Fruit fly (Drosophila melanogaster) whole organism, wandering third instar larva: ENCODE data around the gene CG9121.

Source experiments
- CG32264 ChIP-seq: fragments of 200-800 bp; sonication (Bioruptor generic); optimal IDR thresholded peaks from 2 replicates; lab custom pipeline; 2016; ENCODE audit warnings: missing biosample characterization, missing genetic modification characterization
- CG9705 ChIP-seq: fragments of 200-800 bp; sonication (Bioruptor generic); optimal IDR thresholded peaks from 2 replicates; lab custom pipeline; 2018; ENCODE audit warnings: missing biosample characterization, mild to moderate bottlenecking, missing genetic modification characterization
- CrebA ChIP-seq: fragments of 200-800 bp; sonication (Bioruptor generic); optimal IDR thresholded peaks from 2 replicates; lab custom pipeline; 2016; ENCODE audit warnings: missing biosample characterization, mild to moderate bottlenecking, missing genetic modification characterization, borderline replicate concordance
- Dif ChIP-seq: fragments of 200-275, 200-300 bp; sonication (Bioruptor generic); optimal IDR thresholded peaks from 2 replicates; lab custom pipeline; 2018; ENCODE audit warnings: missing biosample characterization, missing genetic modification characterization; ENCODE audit not compliant: partially characterized antibody
- HLH106 ChIP-seq: fragments of 200-800 bp; optimal IDR thresholded peaks from 3 replicates; lab custom pipeline; 2019; ENCODE audit warnings: missing biosample characterization, mild to moderate bottlenecking, missing genetic modification characterization, moderate library complexity
- Hnf4 ChIP-seq: fragments of 200-800 bp; sonication (Bioruptor generic); optimal IDR thresholded peaks from 2 replicates; lab custom pipeline; 2016; ENCODE audit warnings: missing biosample characterization, mild to moderate bottlenecking, missing genetic modification characterization
- Hr78 ChIP-seq: fragments of >200 bp; optimal IDR thresholded peaks from 2 replicates; lab custom pipeline; 2017; ENCODE audit warnings: missing biosample characterization, missing genetic modification characterization
- Hr83 ChIP-seq: fragments of 200-300 bp; sonication (Bioruptor generic); optimal IDR thresholded peaks from 2 replicates; lab custom pipeline; 2016; ENCODE audit warnings: missing biosample characterization, mild to moderate bottlenecking, missing genetic modification characterization, moderate library complexity; ENCODE audit not compliant: poor library complexity, severe bottlenecking
- Jra ChIP-seq: sonication (Bioruptor generic); optimal IDR thresholded peaks from 2 replicates; lab custom pipeline; 2016; ENCODE audit warnings: missing biosample characterization, missing genetic modification characterization
- Mio ChIP-seq: sonication (Bioruptor generic); optimal IDR thresholded peaks from 2 replicates; lab custom pipeline; 2016; ENCODE audit warnings: missing biosample characterization, missing genetic modification characterization
- OdsH ChIP-seq: fragments of 200-800 bp; sonication (Bioruptor generic); optimal IDR thresholded peaks from 2 replicates; lab custom pipeline; 2016; ENCODE audit warnings: missing biosample characterization, mild to moderate bottlenecking, missing genetic modification characterization
- Rel ChIP-seq, 2 experiments: fragments of 200-800 bp; sonication (Bioruptor generic) in 1 of 2; optimal IDR thresholded peaks; 2 replicates in 1 of 2; 3 replicates in 1 of 2; lab custom pipeline; 2016 to 2019; ENCODE audit warnings: mild to moderate bottlenecking in 2 of 2, missing biosample characterization in 2 of 2, missing genetic modification characterization in 2 of 2, moderate library complexity in 1 of 2
- Vsx2 ChIP-seq: fragments of 200-300, 225-300 bp; sonication (Bioruptor generic); optimal IDR thresholded peaks from 2 replicates; lab custom pipeline; 2018; ENCODE audit warnings: missing biosample characterization, missing genetic modification characterization; ENCODE audit not compliant: partially characterized antibody
- br ChIP-seq: fragments of 200-800 bp; sonication (Bioruptor generic); optimal IDR thresholded peaks from 2 replicates; lab custom pipeline; 2016; ENCODE audit warnings: missing biosample characterization, missing genetic modification characterization
- brk ChIP-seq: fragments of 200-800 bp; sonication (Bioruptor generic); optimal IDR thresholded peaks from 2 replicates; lab custom pipeline; 2016; ENCODE audit warnings: missing biosample characterization, mild to moderate bottlenecking, missing genetic modification characterization
- dl ChIP-seq, 2 experiments: fragments of 175-275, 200-275 bp in 1 of 2; fragments of 200-275 bp in 1 of 2; sonication (Bioruptor generic); optimal IDR thresholded peaks; lab custom pipeline; 2018; ENCODE audit warnings: mild to moderate bottlenecking in 2 of 2, missing biosample characterization in 2 of 2, missing genetic modification characterization in 2 of 2, moderate library complexity in 2 of 2; ENCODE audit not compliant: partially characterized antibody in 2 of 2, insufficient read depth in 1 of 2
- dmrt93B ChIP-seq: fragments of 200-800 bp; sonication (Bioruptor generic); optimal IDR thresholded peaks from 2 replicates; lab custom pipeline; 2018; ENCODE audit warnings: missing biosample characterization, mild to moderate bottlenecking, missing genetic modification characterization
- ey ChIP-seq: fragments of 200-800 bp; sonication (Bioruptor generic); optimal IDR thresholded peaks from 2 replicates; lab custom pipeline; 2016; ENCODE audit warnings: missing biosample characterization, missing genetic modification characterization
- foxo ChIP-seq, 2 experiments: fragments of 200-800 bp; sonication (Bioruptor generic); optimal IDR thresholded peaks; 2 replicates in 1 of 2; 3 replicates in 1 of 2; lab custom pipeline; 2016 to 2017; ENCODE audit warnings: missing biosample characterization in 2 of 2, missing genetic modification characterization in 2 of 2
- fru ChIP-seq: fragments of 200-800 bp; sonication (Bioruptor generic); optimal IDR thresholded peaks from 3 replicates; lab custom pipeline; 2016; ENCODE audit warnings: missing biosample characterization, mild to moderate bottlenecking, missing genetic modification characterization
- h ChIP-seq: fragments of 200-800 bp; sonication (Bioruptor generic); optimal IDR thresholded peaks from 3 replicates; lab custom pipeline; 2016; ENCODE audit warnings: missing biosample characterization, mild to moderate bottlenecking, missing genetic modification characterization
- jim ChIP-seq: fragments of 175-275, 200-325 bp; sonication (Bioruptor generic); optimal IDR thresholded peaks from 2 replicates; lab custom pipeline; 2016; ENCODE audit warnings: missing biosample characterization, mild to moderate bottlenecking, missing genetic modification characterization
- lola ChIP-seq: fragments of >200 bp; optimal IDR thresholded peaks from 2 replicates; lab custom pipeline; 2017; ENCODE audit warnings: missing biosample characterization, missing genetic modification characterization
- pan ChIP-seq: fragments of >200 bp; optimal IDR thresholded peaks from 2 replicates; lab custom pipeline; 2017
- psq ChIP-seq: fragments of 200-800 bp; sonication (Bioruptor generic); optimal IDR thresholded peaks from 3 replicates; lab custom pipeline; 2017; ENCODE audit warnings: missing biosample characterization, mild to moderate bottlenecking, missing genetic modification characterization, moderate library complexity
- rgr ChIP-seq: fragments of 200-800 bp; sonication (Bioruptor generic); optimal IDR thresholded peaks from 3 replicates; lab custom pipeline; 2016; ENCODE audit warnings: missing biosample characterization, mild to moderate bottlenecking, missing genetic modification characterization
- sage ChIP-seq: fragments of 200-800 bp; sonication (Bioruptor generic); optimal IDR thresholded peaks from 2 replicates; lab custom pipeline; 2016; ENCODE audit warnings: missing biosample characterization, mild to moderate bottlenecking, missing genetic modification characterization
- sv ChIP-seq: fragments of 200-800 bp; sonication (Bioruptor generic); optimal IDR thresholded peaks from 3 replicates; lab custom pipeline; 2016; ENCODE audit warnings: missing biosample characterization, missing genetic modification characterization
- tai ChIP-seq: sonication (Bioruptor generic); optimal IDR thresholded peaks from 2 replicates; lab custom pipeline; 2016; ENCODE audit warnings: missing biosample characterization, missing genetic modification characterization
- usp ChIP-seq: fragments of >200 bp; optimal IDR thresholded peaks from 2 replicates; lab custom pipeline; 2017; ENCODE audit warnings: missing biosample characterization, missing genetic modification characterization
- woc ChIP-seq: sonication (Bioruptor generic); optimal IDR thresholded peaks from 2 replicates; lab custom pipeline; 2016; ENCODE audit warnings: missing biosample characterization, mild to moderate bottlenecking, missing genetic modification characterization

The CG9121 gene

dm6 chr2L:5031399-5031798 lies 19.5 kb downstream of the CG9121 start:
- TF ChIP-seq Mio (GFP tag; lab: Kevin White, UChicago) (no peak), sv (GFP tag; lab: Kevin White, UChicago) (no peak), br (GFP tag; lab: Kevin White, UChicago) (no peak), lola (GFP tag; lab: Kevin White, UChicago) (no peak), Hnf4 (GFP tag; lab: Kevin White, UChicago) (no peak), rgr (GFP tag; lab: Kevin White, UChicago) (no peak), Jra (GFP tag; lab: Kevin White, UChicago) (no peak), usp (GFP tag; lab: Kevin White, UChicago) (no peak), h (GFP tag; lab: Kevin White, UChicago) (no peak), HLH106 (tag; lab: Kevin White, UChicago) (no peak), dmrt93B (GFP tag; lab: Kevin White, UChicago) (no peak), fru (GFP tag; lab: Kevin White, UChicago) (no peak), Dif (GFP tag; lab: Kevin White, UChicago) (no peak), Vsx2 (no peak), psq (GFP tag; lab: Kevin White, UChicago) (no peak), OdsH (GFP tag; lab: Kevin White, UChicago) (no peak), CrebA (no peak), CG32264 (no peak)

- TF ChIP-seq woc (GFP tag; lab: Kevin White, UChicago) (no peak), CG32264 (no peak), h (GFP tag; lab: Kevin White, UChicago) (no peak), Rel (GFP tag; optimal IDR thresholded peaks at IDR 0.05; lab: Kevin White, UChicago) (no peak), Rel (tag; optimal IDR thresholded peaks at IDR 0.05; lab: Kevin White, UChicago) (no peak), lola (GFP tag; lab: Kevin White, UChicago) (no peak), dl (GFP tag; optimal IDR thresholded peaks at IDR 0.05; lab: Kevin White, UChicago; ENCODE audit: insufficient read depth in 1 of 2, partially characterized antibody in 2 of 2) (no peak), brk (no peak)
- TF ChIP-seq, all 38 proteins: peak for 0
Measured at dm6 chr2L:5030535-5030934, 20.3 kb downstream of the CG9121 start.

dm6 chr2L:5029809-5030108 lies 21.1 kb downstream of the CG9121 start:
- TF ChIP-seq Vsx2 (no peak), Jra (GFP tag; lab: Kevin White, UChicago) (no peak), Hr83 (GFP tag; lab: Kevin White, UChicago) (no peak), ey (GFP tag; lab: Kevin White, UChicago) (no peak), CG9705 (GFP tag; lab: Kevin White, UChicago) (no peak), fru (GFP tag; lab: Kevin White, UChicago) (no peak), pan (lab: Kevin White, UChicago) (no peak), Hr78 (GFP tag; lab: Kevin White, UChicago) (no peak), usp (GFP tag; lab: Kevin White, UChicago) (no peak), tai (GFP tag; lab: Kevin White, UChicago) (no peak), psq (GFP tag; lab: Kevin White, UChicago) (no peak), Rel (GFP tag; optimal IDR thresholded peaks at IDR 0.05; lab: Kevin White, UChicago) (no peak), Rel (tag; optimal IDR thresholded peaks at IDR 0.05; lab: Kevin White, UChicago) (no peak), Hnf4 (GFP tag; lab: Kevin White, UChicago) (no peak)
- TF ChIP-seq, all 38 proteins: peak for 0

- no peak for TF ChIP-seq Rel (GFP tag; optimal IDR thresholded peaks at IDR 0.05; lab: Kevin White, UChicago)
- TF ChIP-seq Rel (tag; optimal IDR thresholded peaks at IDR 0.05; lab: Kevin White, UChicago), result peak; percentile 2
- no peak for TF ChIP-seq br (GFP tag; lab: Kevin White, UChicago)
Measured at dm6 chr2L:5029049-5029808, 21.6 kb downstream of the CG9121 start, which contains the start of gene Col4a1. TSS of gene Col4a1 (plus strand) at chr2L:5029609.

- TF ChIP-seq sage (GFP tag; lab: Kevin White, UChicago) (no peak), sv (GFP tag; lab: Kevin White, UChicago) (no peak), foxo (GFP tag; optimal IDR thresholded peaks at IDR 0.05; lab: Kevin White, UChicago) (no peak), tai (GFP tag; lab: Kevin White, UChicago) (no peak), woc (GFP tag; lab: Kevin White, UChicago) (no peak), OdsH (GFP tag; lab: Kevin White, UChicago) (no peak), fru (GFP tag; lab: Kevin White, UChicago) (no peak), jim (GFP tag; lab: Kevin White, UChicago) (no peak)
- TF ChIP-seq, all 38 proteins: peak for 0
Measured at dm6 chr2L:5028091-5028490, 22.8 kb downstream of the CG9121 start, which contains the start of gene vkg. TSS of gene vkg (minus strand) at chr2L:5028191.
